Fruit fly (Drosophila melanogaster): ENCODE measurements around the gene nAChRbeta1.

- no peak for TF ChIP-seq Dfd (GFP tag; optimal IDR thresholded peaks at IDR 0.05)
- no peak for TF ChIP-seq Rel (GFP tag; optimal IDR thresholded peaks at IDR 0.05)
- no peak for TF ChIP-seq Rel (tag; optimal IDR thresholded peaks at IDR 0.05)
- TF ChIP-seq GATAd (GFP tag; optimal IDR thresholded peaks at IDR 0.05) = no peak
Measured at dm6 chr3L:4431111-4431730, 2.1 kb downstream of the nAChRbeta1 start.

Measured in whole organism, wandering third instar larva.